Worm (Caenorhabditis elegans): ENCODE results near the gene srlf-2.

DNA sequence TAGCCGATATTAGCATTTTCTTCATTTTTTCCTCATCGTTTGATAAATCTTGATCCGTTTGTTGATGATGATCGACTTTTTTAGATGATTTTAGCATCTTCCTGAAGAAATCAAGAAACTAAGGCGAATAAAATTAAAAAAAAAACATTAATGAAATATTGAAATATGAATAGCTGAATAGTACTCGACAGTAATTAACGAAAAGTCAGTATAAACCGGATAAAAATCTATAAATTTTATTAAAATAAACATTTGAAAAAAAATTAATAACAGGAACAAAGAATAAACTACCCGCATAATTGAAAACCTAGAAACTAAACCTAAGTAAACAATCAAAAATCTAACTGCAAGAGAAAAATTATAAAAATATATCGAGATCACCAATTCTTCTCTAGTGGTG is 6.2 kb downstream of the srlf-2 start, which contains the start of gene C28C12.12:
- TF ChIP-seq sea-2 (GFP tag; optimal IDR thresholded peaks at IDR 0.05): no peak
- TF ChIP-seq fkh-10 (GFP tag; optimal IDR thresholded peaks at IDR 0.05): no peak
- TF ChIP-seq aly-2 (tag; optimal IDR thresholded peaks at IDR 0.05): no peak
- TF ChIP-seq pqm-1 (tag; optimal IDR thresholded peaks at IDR 0.05): no peak
- no peak for TF ChIP-seq lin-39 (tag; optimal IDR thresholded peaks at IDR 0.05)
- TF ChIP-seq ceh-16 (tag; optimal IDR thresholded peaks at IDR 0.05): no peak
- TF ChIP-seq nhr-67 (tag; optimal IDR thresholded peaks at IDR 0.05): no peak
- no peak for TF ChIP-seq nhr-11 (tag; optimal IDR thresholded peaks at IDR 0.05)
- no peak for TF ChIP-seq skn-1 (tag; optimal IDR thresholded peaks at IDR 0.05)
- no peak for TF ChIP-seq hmg-11 (tag; optimal IDR thresholded peaks at IDR 0.05)
- no peak for TF ChIP-seq nhr-77 (tag; optimal IDR thresholded peaks at IDR 0.05)
- TF ChIP-seq nhr-237 (tag; optimal IDR thresholded peaks at IDR 0.05): no peak
- no peak for TF ChIP-seq ztf-11 (tag; optimal IDR thresholded peaks at IDR 0.05)
